Fruit fly (Drosophila melanogaster) whole organism, embryonic: ENCODE measurements around the gene Dpm2.

ENCODE experiments used
- Atf3 ChIP-seq: fragments of 200-800 bp; sonication (Bioruptor generic); optimal IDR thresholded peaks from 3 replicates; lab custom pipeline; 2016; ENCODE audit warnings: missing biosample characterization, missing genetic modification characterization
- Atf6 ChIP-seq: fragments of 200-800 bp; sonication (Bioruptor generic); IDR thresholded peaks from 2 replicates; pipeline ENCODE4 v1.3.6; 2022; ENCODE audit warnings: missing biosample characterization, missing genetic modification characterization
- Blimp-1 ChIP-seq: fragments of 200-800 bp; sonication (Bioruptor generic); optimal IDR thresholded peaks from 3 replicates; lab custom pipeline; 2018; ENCODE audit warnings: missing biosample characterization, missing genetic modification characterization, mild to moderate bottlenecking, moderate library complexity, missing genetic modification reagents
- CG10267 ChIP-seq: fragments of 200-800 bp; sonication (Bioruptor generic); optimal IDR thresholded peaks from 2 replicates; lab custom pipeline; 2018; ENCODE audit warnings: missing biosample characterization, mild to moderate bottlenecking, missing genetic modification characterization, moderate library complexity
- CG10274 ChIP-seq: fragments of 200-800 bp; sonication (Bioruptor generic); optimal IDR thresholded peaks from 3 replicates; lab custom pipeline; 2017; ENCODE audit warnings: missing biosample characterization, mild to moderate bottlenecking, missing genetic modification characterization
- CG10321 ChIP-seq: fragments of 200-800 bp; sonication (Bioruptor generic); IDR thresholded peaks from 2 replicates; pipeline ENCODE4 v1.3.6; 2022; ENCODE audit warnings: missing biosample characterization, missing genetic modification characterization
- CG10543 ChIP-seq: fragments of 200-800 bp; sonication (Bioruptor generic); optimal IDR thresholded peaks from 3 replicates; lab custom pipeline; 2017; ENCODE audit warnings: missing biosample characterization, mild to moderate bottlenecking, missing genetic modification characterization, moderate library complexity
- CG10979 ChIP-seq: fragments of 200-800 bp; sonication (Bioruptor generic); optimal IDR thresholded peaks from 2 replicates; lab custom pipeline; 2018; ENCODE audit warnings: missing biosample characterization, mild to moderate bottlenecking, missing genetic modification characterization, moderate library complexity
- CG12104 ChIP-seq: fragments of 200-800 bp; sonication (Bioruptor generic); optimal IDR thresholded peaks from 3 replicates; lab custom pipeline; 2016; ENCODE audit warnings: missing biosample characterization, missing genetic modification characterization
- CG12299 ChIP-seq: fragments of 200-800 bp; sonication (Bioruptor generic); optimal IDR thresholded peaks from 2 replicates; lab custom pipeline; 2018; ENCODE audit warnings: missing biosample characterization, mild to moderate bottlenecking, missing genetic modification characterization
- CG1233 ChIP-seq: fragments of 200-800 bp; sonication (Bioruptor generic); optimal IDR thresholded peaks from 4 replicates; lab custom pipeline; 2018; ENCODE audit warnings: missing biosample characterization, mild to moderate bottlenecking, missing genetic modification characterization
- CG17186 ChIP-seq: fragments of 200-800 bp; sonication (Bioruptor generic); optimal IDR thresholded peaks from 3 replicates; lab custom pipeline; 2017; ENCODE audit warnings: missing biosample characterization, missing genetic modification reagents, missing genetic modification characterization
- CG17568 ChIP-seq: fragments of 200-800 bp; sonication (Bioruptor generic); optimal IDR thresholded peaks from 2 replicates; lab custom pipeline; 2018; ENCODE audit warnings: missing biosample characterization, mild to moderate bottlenecking, missing genetic modification characterization, moderate library complexity
- CG32532 ChIP-seq: fragments of 200-800 bp; sonication (Bioruptor generic); IDR thresholded peaks from 2 replicates; pipeline ENCODE4 v1.3.6; 2022; ENCODE audit warnings: missing biosample characterization, missing genetic modification characterization
- CG3726 ChIP-seq: fragments of 200-800 bp; sonication (Bioruptor generic); IDR thresholded peaks from 3 replicates; pipeline ENCODE4, ENCODE4 v1.3.6; 2022; ENCODE audit warnings: missing biosample characterization, missing genetic modification characterization
- CG4617 ChIP-seq: fragments of 200-800 bp; sonication (Bioruptor generic); optimal IDR thresholded peaks from 3 replicates; lab custom pipeline; 2016; ENCODE audit warnings: missing biosample characterization, missing genetic modification characterization, borderline replicate concordance
- CG6813 ChIP-seq: fragments of 200-800 bp; sonication (Bioruptor generic); optimal IDR thresholded peaks from 2 replicates; lab custom pipeline; 2017; ENCODE audit warnings: missing biosample characterization, missing genetic modification characterization, mild to moderate bottlenecking, moderate library complexity, missing genetic modification reagents
- CG9817 ChIP-seq: fragments of 200-800 bp; sonication (Bioruptor generic); optimal IDR thresholded peaks from 2 replicates; lab custom pipeline; 2018; ENCODE audit warnings: missing biosample characterization, mild to moderate bottlenecking, missing genetic modification characterization, moderate library complexity
- Doc2 ChIP-seq: fragments of 200-800 bp; sonication (Bioruptor generic); IDR thresholded peaks from 2 replicates; pipeline ENCODE4 v1.3.6; 2022; ENCODE audit warnings: missing biosample characterization, missing genetic modification characterization
- Doc3 ChIP-seq: fragments of 200-800 bp; sonication (Bioruptor generic); IDR thresholded peaks from 3 replicates; pipeline ENCODE4 v1.3.6; 2022; ENCODE audit warnings: missing biosample characterization, missing genetic modification characterization; ENCODE audit not compliant: partially characterized antibody
- GATAe ChIP-seq: fragments of 200-800 bp; sonication (Bioruptor generic); conservative IDR thresholded peaks from 2 replicates; pipeline ENCODE4 v1.3.6; 2022; ENCODE audit warnings: missing biosample characterization, missing genetic modification characterization
- HmgD ChIP-seq: fragments of 200-800 bp; sonication (Bioruptor generic); optimal IDR thresholded peaks from 3 replicates; lab custom pipeline; 2016; ENCODE audit warnings: missing biosample characterization, missing genetic modification characterization
- Hr78 ChIP-seq, 2 experiments: fragments of 200-800 bp in 1 of 2; fragments of >200 bp in 1 of 2; sonication (Bioruptor generic) in 1 of 2; optimal IDR thresholded peaks; 2 replicates each; lab custom pipeline; 2017 to 2019; ENCODE audit warnings: missing biosample characterization in 2 of 2, missing genetic modification characterization in 2 of 2, mild to moderate bottlenecking in 1 of 2, moderate library complexity in 1 of 2
- Scr ChIP-seq: fragments of 200-800 bp; sonication (Bioruptor generic); IDR thresholded peaks from 2 replicates; pipeline ENCODE4 v1.3.6; 2022; ENCODE audit warnings: missing biosample characterization, missing genetic modification characterization; ENCODE audit not compliant: partially characterized antibody
- TFAM ChIP-seq: fragments of 200-800 bp; sonication (Bioruptor generic); optimal IDR thresholded peaks from 2 replicates; lab custom pipeline; 2017; ENCODE audit warnings: missing biosample characterization, missing genetic modification characterization, inconsistent platforms
- bbx ChIP-seq: fragments of 200-800 bp; sonication (Bioruptor generic); IDR thresholded peaks from 2 replicates; pipeline ENCODE4 v1.3.6; 2022; ENCODE audit warnings: missing biosample characterization, missing genetic modification characterization; ENCODE audit not compliant: partially characterized antibody
- bcd ChIP-seq: fragments of 200-800 bp; sonication (Bioruptor generic); optimal IDR thresholded peaks from 2 replicates; lab custom pipeline; 2017; ENCODE audit warnings: missing biosample characterization, mild to moderate bottlenecking, missing genetic modification characterization
- bigmax ChIP-seq: fragments of 200-800 bp; sonication (Bioruptor generic); optimal IDR thresholded peaks from 2 replicates; lab custom pipeline; 2018; ENCODE audit warnings: missing biosample characterization, mild to moderate bottlenecking, missing genetic modification characterization
- bsh ChIP-seq, 2 experiments: fragments of 200-800 bp; sonication (Bioruptor generic); optimal IDR thresholded peaks; 2 replicates each; lab custom pipeline; 2017 to 2018; ENCODE audit warnings: mild to moderate bottlenecking in 2 of 2, missing biosample characterization in 2 of 2, missing genetic modification characterization in 2 of 2, moderate library complexity in 1 of 2
- chinmo ChIP-seq: fragments of 200-800 bp; sonication (Bioruptor generic); IDR thresholded peaks from 4 replicates; pipeline ENCODE4 v1.3.6; 2022; ENCODE audit warnings: missing biosample characterization, missing genetic modification characterization; ENCODE audit not compliant: partially characterized antibody
- dysf ChIP-seq: fragments of 200-800 bp; sonication (Bioruptor generic); IDR thresholded peaks from 3 replicates; pipeline ENCODE4 v1.3.6; 2022; ENCODE audit warnings: missing biosample characterization, missing genetic modification characterization
- esg ChIP-seq: fragments of 200-800 bp; sonication (Bioruptor generic); conservative IDR thresholded peaks from 2 replicates; pipeline ENCODE4 v1.3.6; 2022; ENCODE audit warnings: missing biosample characterization, missing genetic modification characterization
- fu2 ChIP-seq: fragments of 200-800 bp; sonication (Bioruptor generic); optimal IDR thresholded peaks from 2 replicates; lab custom pipeline; 2016; ENCODE audit warnings: missing biosample characterization, missing genetic modification characterization
- hkb ChIP-seq, 2 experiments: fragments of 200-800 bp in 1 of 2; fragments of >200 bp in 1 of 2; sonication (Bioruptor generic) in 1 of 2; IDR thresholded peaks in 1 of 2; optimal IDR thresholded peaks in 1 of 2; 2 replicates each; pipeline versions ENCODE4 v1.3.6 to Lab custom; 2017 to 2022; ENCODE audit warnings: missing biosample characterization in 1 of 2, missing genetic modification characterization in 1 of 2
- hth ChIP-seq: fragments of >200 bp; optimal IDR thresholded peaks from 2 replicates; lab custom pipeline; 2017; ENCODE audit warnings: inconsistent platforms
- kay ChIP-seq: fragments of 200-800 bp; sonication (Bioruptor generic); optimal IDR thresholded peaks from 2 replicates; lab custom pipeline; 2016; ENCODE audit warnings: missing biosample characterization, missing genetic modification characterization
- lola ChIP-seq, 3 experiments: fragments of >200 bp in 2 of 3; fragments of 200-800 bp in 1 of 3; sonication (Bioruptor generic) in 1 of 3; optimal IDR thresholded peaks; 2 replicates each; lab custom pipeline; 2017 to 2019; ENCODE audit warnings: missing biosample characterization in 3 of 3, missing genetic modification characterization in 3 of 3, mild to moderate bottlenecking in 1 of 3, moderate library complexity in 1 of 3
- lov ChIP-seq, 2 experiments: fragments of 200-800 bp in 1 of 2; fragments of >200 bp in 1 of 2; sonication (Bioruptor generic) in 1 of 2; IDR thresholded peaks in 1 of 2; optimal IDR thresholded peaks in 1 of 2; 2 replicates in 1 of 2; 3 replicates in 1 of 2; pipeline versions ENCODE4 v1.3.6 to Lab custom; 2017 to 2022; ENCODE audit warnings: missing biosample characterization in 1 of 2, missing genetic modification characterization in 1 of 2
- mirr ChIP-seq: fragments of 200-800 bp; sonication (Bioruptor generic); optimal IDR thresholded peaks from 3 replicates; lab custom pipeline; 2018; ENCODE audit warnings: missing biosample characterization, mild to moderate bottlenecking, missing genetic modification characterization
- pho ChIP-seq: fragments of 200-800 bp; sonication (Bioruptor generic); optimal IDR thresholded peaks from 2 replicates; lab custom pipeline; 2016; ENCODE audit warnings: missing biosample characterization, missing genetic modification characterization
- pita ChIP-seq: fragments of 200-800 bp; sonication (Bioruptor generic); optimal IDR thresholded peaks from 2 replicates; lab custom pipeline; 2017; ENCODE audit warnings: missing biosample characterization, mild to moderate bottlenecking, missing genetic modification characterization
- repo ChIP-seq: fragments of 200-800 bp; sonication (Bioruptor generic); optimal IDR thresholded peaks from 2 replicates; lab custom pipeline; 2016; ENCODE audit warnings: missing biosample characterization, missing genetic modification characterization
- row ChIP-seq: fragments of 200-800 bp; sonication (Bioruptor generic); IDR thresholded peaks from 3 replicates; pipeline ENCODE4 v1.3.6; 2022; ENCODE audit warnings: missing biosample characterization, missing genetic modification characterization
- sc ChIP-seq, 3 experiments: fragments of >200 bp in 2 of 3; fragments of 200-800 bp in 1 of 3; sonication (Bioruptor generic) in 1 of 3; optimal IDR thresholded peaks; 2 replicates in 2 of 3; 3 replicates in 1 of 3; lab custom pipeline; 2017; ENCODE audit warnings: mild to moderate bottlenecking in 1 of 3, missing biosample characterization in 1 of 3, missing genetic modification characterization in 1 of 3, missing genetic modification reagents in 1 of 3
- tll ChIP-seq, 2 experiments: fragments of 200-800 bp in 1 of 2; fragments of >200 bp in 1 of 2; sonication (Bioruptor generic) in 1 of 2; optimal IDR thresholded peaks; 2 replicates each; lab custom pipeline; 2017 to 2019; ENCODE audit warnings: missing biosample characterization in 2 of 2, missing genetic modification characterization in 2 of 2, mild to moderate bottlenecking in 1 of 2, moderate library complexity in 1 of 2
- trem ChIP-seq: fragments of 200-800 bp; optimal IDR thresholded peaks from 3 replicates; lab custom pipeline; 2019; ENCODE audit warnings: missing biosample characterization, mild to moderate bottlenecking, missing genetic modification characterization, moderate library complexity
- wek ChIP-seq: fragments of 200-800 bp; sonication (Bioruptor generic); optimal IDR thresholded peaks from 3 replicates; lab custom pipeline; 2018; ENCODE audit warnings: missing biosample characterization, mild to moderate bottlenecking, missing genetic modification characterization, moderate library complexity
- z ChIP-seq: fragments of 200-800 bp; sonication (Bioruptor generic); IDR thresholded peaks from 3 replicates; pipeline ENCODE4 v1.3.6; 2022; ENCODE audit warnings: missing biosample characterization, missing genetic modification characterization

Dpm2 gene

dm6 chr3L:3300345-3300744 is 19.0 kb upstream of the Dpm2 start (continued):
- TF ChIP-seq CG17568 (no peak), fu2 (GFP tag; lab: Kevin White, UChicago) (no peak), TFAM (GFP tag; lab: Kevin White, UChicago) (no peak), Doc3 (GFP tag; lab: Robert Waterston, UW) (no peak), CG6813 (GFP tag; lab: Kevin White, UChicago) (peak; percentile 12), CG12104 (no peak), repo (GFP tag; lab: Kevin White, UChicago) (peak; percentile 55), dysf (GFP tag; lab: Robert Waterston, UW) (peak; percentile 63), bcd (peak; percentile 49), HmgD (GFP tag; lab: Kevin White, UChicago) (no peak), CG10321 (no peak), tll (GFP tag; optimal IDR thresholded peaks at IDR 0.05; lab: Kevin White, UChicago) (no peak), CG12299 (peak; percentile 0), CG17186 (GFP tag; lab: Kevin White, UChicago) (no peak), pho (no peak), Hr78 (GFP tag; optimal IDR thresholded peaks at IDR 0.05; lab: Kevin White, UChicago) (no peak), lov (optimal IDR thresholded peaks at IDR 0.05; lab: Kevin White, UChicago) (no peak), lov (GFP tag; IDR thresholded peaks at IDR 0.05; lab: Robert Waterston, UW) (peak; percentile 73; the same call in 1 of the 3 replicates), chinmo (GFP tag; lab: Robert Waterston, UW) (no peak), CG10979 (tag; lab: Kevin White, UChicago) (peak; percentile 67), Scr (GFP tag; lab: Robert Waterston, UW) (no peak), CG10267 (tag; lab: Kevin White, UChicago) (peak; percentile 46), esg (GFP tag; lab: Robert Waterston, UW) (peak; percentile 59), pita (no peak), sc (optimal IDR thresholded peaks at IDR 0.05; lab: Kevin White, UChicago) (no peak), sc (GFP tag; optimal IDR thresholded peaks at IDR 0.05; lab: Kevin White, UChicago) (peak; percentile 4), CG10274 (no peak), CG9817 (tag; lab: Kevin White, UChicago) (peak; percentile 24), Atf6 (GFP tag; lab: Robert Waterston, UW) (peak; percentile 57; the same call in 1 of the 2 replicates), mirr (no peak), lola (GFP tag; optimal IDR thresholded peaks at IDR 0.05; lab: Kevin White, UChicago) (peak in 1 of 3 experiments; percentile 21), kay (GFP tag; lab: Kevin White, UChicago) (peak; percentile 63), CG32532 (no peak), bigmax (no peak), Atf3 (GFP tag; lab: Kevin White, UChicago) (no peak), bbx (GFP tag; lab: Robert Waterston, UW) (no peak), hth (lab: Kevin White, UChicago) (no peak), wek (GFP tag; lab: Kevin White, UChicago) (peak; percentile 19), CG3726 (no peak), Doc2 (GFP tag; lab: Robert Waterston, UW) (no peak), z (no peak), hkb (optimal IDR thresholded peaks at IDR 0.05; lab: Kevin White, UChicago) (no peak), hkb (GFP tag; IDR thresholded peaks at IDR 0.05; lab: Robert Waterston, UW) (peak; percentile 89), CG10543 (GFP tag; lab: Kevin White, UChicago) (no peak), row (peak; percentile 73), CG4617 (GFP tag; lab: Kevin White, UChicago) (no peak), GATAe (GFP tag; lab: Robert Waterston, UW) (no peak), trem (tag; lab: Kevin White, UChicago) (peak; percentile 19), Blimp-1 (GFP tag; lab: Kevin White, UChicago) (peak; percentile 78), CG1233 (GFP tag; lab: Kevin White, UChicago) (peak; percentile 31), bsh (GFP tag; optimal IDR thresholded peaks at IDR 0.05; lab: Kevin White, UChicago) (peak in 1 of 2 experiments; percentile 66)
